Fruit fly (Drosophila melanogaster) whole organism, prepupa: Measurements from ENCODE around the gene CG11398.

Experiments used
- CG10669 ChIP-seq: fragments of 200-800 bp; sonication (Bioruptor generic); optimal IDR thresholded peaks from 3 replicates; lab custom pipeline; 2018; ENCODE audit warnings: missing biosample characterization, mild to moderate bottlenecking, missing genetic modification characterization, moderate library complexity
- CG11762 ChIP-seq: fragments of 200-800 bp; sonication (Bioruptor generic); optimal IDR thresholded peaks from 3 replicates; lab custom pipeline; 2016; ENCODE audit warnings: missing biosample characterization, missing genetic modification characterization; ENCODE audit not compliant: insufficient read depth
- CG11902 ChIP-seq: fragments of 200-800 bp; sonication (Bioruptor generic); optimal IDR thresholded peaks from 3 replicates; lab custom pipeline; 2016; ENCODE audit warnings: missing biosample characterization, missing genetic modification characterization
- CG15336 ChIP-seq: fragments of 200-800 bp; sonication (Bioruptor generic); IDR thresholded peaks from 2 replicates; pipeline ENCODE4 v1.3.6; 2022; ENCODE audit warnings: missing biosample characterization, missing genetic modification characterization
- CG16779 ChIP-seq: fragments of 200-800 bp; sonication (Bioruptor generic); optimal IDR thresholded peaks from 3 replicates; lab custom pipeline; 2017; ENCODE audit warnings: missing biosample characterization, mild to moderate bottlenecking, missing genetic modification characterization
- CG3032 ChIP-seq: fragments of 200-800 bp; optimal IDR thresholded peaks from 2 replicates; lab custom pipeline; 2019; ENCODE audit warnings: missing biosample characterization, mild to moderate bottlenecking, missing genetic modification characterization, moderate library complexity
- CG31627 ChIP-seq: fragments of 200-800 bp; sonication (Bioruptor generic); optimal IDR thresholded peaks from 3 replicates; lab custom pipeline; 2016; ENCODE audit warnings: missing biosample characterization, missing genetic modification characterization
- CG32006 ChIP-seq: fragments of 200-800 bp; sonication (Bioruptor generic); optimal IDR thresholded peaks from 3 replicates; lab custom pipeline; 2017; ENCODE audit warnings: missing biosample characterization, mild to moderate bottlenecking, missing genetic modification characterization
- CG3919 ChIP-seq: fragments of 200-800 bp; sonication (Bioruptor generic); optimal IDR thresholded peaks from 3 replicates; lab custom pipeline; 2016; ENCODE audit warnings: missing biosample characterization, missing genetic modification characterization
- CG4318 ChIP-seq: fragments of 200-800 bp; sonication (Bioruptor generic); optimal IDR thresholded peaks from 3 replicates; lab custom pipeline; 2017; ENCODE audit warnings: missing biosample characterization, mild to moderate bottlenecking, missing genetic modification characterization
- CG6276 ChIP-seq: fragments of 200-800 bp; sonication (Bioruptor generic); optimal IDR thresholded peaks from 2 replicates; lab custom pipeline; 2017; ENCODE audit warnings: missing biosample characterization, mild to moderate bottlenecking, missing genetic modification characterization
- CG6792 ChIP-seq: fragments of 200-800 bp; sonication (Bioruptor generic); optimal IDR thresholded peaks from 3 replicates; lab custom pipeline; 2016; ENCODE audit warnings: missing biosample characterization, missing genetic modification characterization
- CG6808 ChIP-seq: fragments of 200-800 bp; sonication (Bioruptor generic); optimal IDR thresholded peaks from 3 replicates; lab custom pipeline; 2017; ENCODE audit warnings: missing biosample characterization, missing genetic modification characterization, mild to moderate bottlenecking, moderate library complexity, missing genetic modification reagents
- CG6854 ChIP-seq: fragments of 200-800 bp; sonication (Bioruptor generic); optimal IDR thresholded peaks from 2 replicates; lab custom pipeline; 2017; ENCODE audit warnings: missing biosample characterization, mild to moderate bottlenecking, missing genetic modification characterization
- CG7368 ChIP-seq: fragments of 200-800 bp; sonication (Bioruptor generic); optimal IDR thresholded peaks from 3 replicates; lab custom pipeline; 2016; ENCODE audit warnings: missing biosample characterization, missing genetic modification characterization
- CG8119 ChIP-seq: fragments of 200-800 bp; sonication (Bioruptor generic); IDR thresholded peaks from 3 replicates; pipeline ENCODE4 v1.3.6; 2022; ENCODE audit warnings: missing biosample characterization, missing genetic modification characterization
- CG8319 ChIP-seq: fragments of 200-800 bp; sonication (Bioruptor generic); optimal IDR thresholded peaks from 3 replicates; lab custom pipeline; 2016; ENCODE audit warnings: missing biosample characterization, missing genetic modification characterization
- CG8632 ChIP-seq: fragments of 200-800 bp; sonication (Bioruptor generic); optimal IDR thresholded peaks from 3 replicates; lab custom pipeline; 2016; ENCODE audit warnings: missing biosample characterization, missing genetic modification characterization
- CG9139 ChIP-seq: fragments of 200-800 bp; sonication (Bioruptor generic); optimal IDR thresholded peaks from 3 replicates; lab custom pipeline; 2017; ENCODE audit warnings: missing biosample characterization, mild to moderate bottlenecking, missing genetic modification characterization
- Eip75B ChIP-seq: fragments of 200-800 bp; sonication (Bioruptor generic); optimal IDR thresholded peaks from 3 replicates; lab custom pipeline; 2016; ENCODE audit warnings: missing biosample characterization, missing genetic modification characterization
- Eip78C ChIP-seq: fragments of 200-800 bp; sonication (Bioruptor generic); peaks from one replicate; lab custom pipeline; 2016; ENCODE audit warnings: missing biosample characterization, missing genetic modification characterization
- Eip93F ChIP-seq: fragments of 200-800 bp; sonication (Bioruptor generic); optimal IDR thresholded peaks from 2 replicates; lab custom pipeline; 2016; ENCODE audit warnings: missing biosample characterization, mild to moderate bottlenecking, missing genetic modification characterization
- Ets96B ChIP-seq: fragments of 200-800 bp; optimal IDR thresholded peaks from 2 replicates; lab custom pipeline; 2019; ENCODE audit warnings: missing biosample characterization, mild to moderate bottlenecking, missing genetic modification characterization, moderate library complexity
- Gug ChIP-seq: fragments of 200-800 bp; sonication (Bioruptor generic); IDR thresholded peaks from 2 replicates; pipeline ENCODE4 v1.3.6; 2022; ENCODE audit warnings: missing biosample characterization, missing genetic modification characterization
- Hr38 ChIP-seq: sonication (Bioruptor generic); optimal IDR thresholded peaks from 2 replicates; lab custom pipeline; 2016; ENCODE audit warnings: missing biosample characterization, missing genetic modification characterization
- Hr39 ChIP-seq: fragments of 200-800 bp; sonication (Bioruptor generic); optimal IDR thresholded peaks from 2 replicates; lab custom pipeline; 2016; ENCODE audit warnings: missing biosample characterization, missing genetic modification characterization
- Hr4 ChIP-seq: fragments of 200-800 bp; sonication (Bioruptor generic); optimal IDR thresholded peaks from 3 replicates; lab custom pipeline; 2016; ENCODE audit warnings: missing biosample characterization, missing genetic modification characterization
- Met ChIP-seq: fragments of 200-800 bp; sonication (Bioruptor generic); optimal IDR thresholded peaks from 3 replicates; lab custom pipeline; 2016; ENCODE audit warnings: missing biosample characterization, missing genetic modification characterization
- OdsH ChIP-seq: fragments of 200-800 bp; sonication (Bioruptor generic); optimal IDR thresholded peaks from 3 replicates; lab custom pipeline; 2016; ENCODE audit warnings: missing biosample characterization, missing genetic modification characterization
- Smox ChIP-seq: fragments of 200-800 bp; sonication (Bioruptor generic); optimal IDR thresholded peaks from 3 replicates; lab custom pipeline; 2016; ENCODE audit warnings: missing biosample characterization, missing genetic modification characterization
- Sox102F ChIP-seq: fragments of 200-800 bp; sonication (Bioruptor generic); optimal IDR thresholded peaks from 2 replicates; lab custom pipeline; 2016; ENCODE audit warnings: missing biosample characterization, mild to moderate bottlenecking, missing genetic modification characterization
- achi ChIP-seq: fragments of 200-800 bp; sonication (Bioruptor generic); optimal IDR thresholded peaks from 3 replicates; lab custom pipeline; 2016; ENCODE audit warnings: missing biosample characterization, missing genetic modification characterization
- esn ChIP-seq: fragments of 200-800 bp; sonication (Bioruptor generic); optimal IDR thresholded peaks from 2 replicates; lab custom pipeline; 2016; ENCODE audit warnings: missing biosample characterization, mild to moderate bottlenecking, missing genetic modification characterization, moderate library complexity
- fd59A ChIP-seq: fragments of 200-800 bp; sonication (Bioruptor generic); optimal IDR thresholded peaks from 2 replicates; lab custom pipeline; 2017; ENCODE audit warnings: missing biosample characterization, mild to moderate bottlenecking, missing genetic modification characterization, missing genetic modification reagents
- fd85E ChIP-seq: fragments of 200-800 bp; sonication (Bioruptor generic); optimal IDR thresholded peaks from 3 replicates; lab custom pipeline; 2016; ENCODE audit warnings: missing biosample characterization, missing genetic modification characterization
- fkh ChIP-seq: fragments of 200-800 bp; sonication (Bioruptor generic); optimal IDR thresholded peaks from 3 replicates; lab custom pipeline; 2017; ENCODE audit warnings: missing biosample characterization, mild to moderate bottlenecking, missing genetic modification characterization, moderate library complexity
- lz ChIP-seq: fragments of 200-800 bp; sonication (Bioruptor generic); optimal IDR thresholded peaks from 3 replicates; lab custom pipeline; 2016; ENCODE audit warnings: missing biosample characterization, missing genetic modification characterization
- net ChIP-seq: fragments of 200-800 bp; sonication (Bioruptor generic); optimal IDR thresholded peaks from 3 replicates; lab custom pipeline; 2016; ENCODE audit warnings: missing biosample characterization, missing genetic modification characterization
- pdm3 ChIP-seq: fragments of 200-800 bp; sonication (Bioruptor generic); optimal IDR thresholded peaks from 3 replicates; lab custom pipeline; 2016; ENCODE audit warnings: missing biosample characterization, missing genetic modification characterization
- salr ChIP-seq, 2 experiments: fragments of 200-800 bp; sonication (Bioruptor generic); optimal IDR thresholded peaks; 3 replicates each; lab custom pipeline; 2016 to 2018; ENCODE audit warnings: missing biosample characterization in 2 of 2, missing genetic modification characterization in 2 of 2, mild to moderate bottlenecking in 1 of 2
- ss ChIP-seq, 2 experiments: fragments of 200-800 bp; sonication (Bioruptor generic); optimal IDR thresholded peaks; 2 replicates in 1 of 2; 3 replicates in 1 of 2; lab custom pipeline; 2017 to 2018; ENCODE audit warnings: mild to moderate bottlenecking in 2 of 2, missing biosample characterization in 2 of 2, missing genetic modification characterization in 2 of 2, moderate library complexity in 1 of 2
- topi ChIP-seq: fragments of 200-800 bp; sonication (Bioruptor generic); optimal IDR thresholded peaks from 3 replicates; lab custom pipeline; 2016; ENCODE audit warnings: missing biosample characterization, missing genetic modification characterization
- vri ChIP-seq: fragments of 200-800 bp; sonication (Bioruptor generic); optimal IDR thresholded peaks from 3 replicates; lab custom pipeline; 2016; ENCODE audit warnings: missing biosample characterization, mild to moderate bottlenecking, missing genetic modification characterization

CG11398 gene

DNA sequence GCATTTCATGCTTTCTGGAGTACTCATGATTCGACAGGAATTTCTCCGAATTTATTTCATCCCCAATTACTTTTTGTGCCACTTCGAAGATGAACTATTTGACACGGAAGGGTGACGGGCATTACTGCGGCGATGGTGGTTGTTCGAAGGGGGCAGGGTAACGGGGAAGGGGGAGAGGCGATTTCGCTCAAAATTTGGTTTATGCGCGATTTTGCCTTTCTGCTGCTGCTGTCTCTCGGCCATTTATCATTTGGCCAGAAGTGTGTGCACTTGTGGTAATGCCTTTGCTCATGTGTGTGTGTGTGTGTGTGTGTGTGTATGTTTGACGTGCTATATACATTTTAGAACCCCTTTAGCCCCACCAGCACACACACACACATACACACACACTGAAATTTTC lies 38.0 kb upstream of the CG11398 start:
- TF ChIP-seq CG9139 (GFP tag; lab: Kevin White, UChicago) (no peak), CG3919 (GFP tag; lab: Kevin White, UChicago) (no peak), CG4318 (GFP tag; lab: Kevin White, UChicago) (no peak)

- TF ChIP-seq ss (GFP tag; optimal IDR thresholded peaks at IDR 0.05; lab: Kevin White, UChicago) (no peak), CG16779 (tag; lab: Kevin White, UChicago) (no peak), net (GFP tag; lab: Kevin White, UChicago) (no peak), CG8319 (GFP tag; lab: Kevin White, UChicago) (no peak), salr (GFP tag; optimal IDR thresholded peaks at IDR 0.05; lab: Kevin White, UChicago) (no peak), Smox (GFP tag; lab: Kevin White, UChicago) (no peak), CG11762 (GFP tag; lab: Kevin White, UChicago) (no peak), lz (no peak), CG15336 (GFP tag; lab: Robert Waterston, UW) (no peak), CG6276 (GFP tag; lab: Kevin White, UChicago) (no peak), CG32006 (GFP tag; lab: Kevin White, UChicago) (no peak), Hr38 (GFP tag; lab: Kevin White, UChicago) (no peak), CG11902 (no peak), achi (GFP tag; lab: Kevin White, UChicago) (no peak), Eip93F (GFP tag; lab: Kevin White, UChicago) (no peak), CG6792 (GFP tag; lab: Kevin White, UChicago) (no peak), Eip78C (no peak), fkh (GFP tag; lab: Kevin White, UChicago) (no peak)
- TF ChIP-seq, all 60 proteins: peak for 0
Observed at dm6 chrX:1250104-1250503, 35.1 kb upstream of the CG11398 start.

DNA sequence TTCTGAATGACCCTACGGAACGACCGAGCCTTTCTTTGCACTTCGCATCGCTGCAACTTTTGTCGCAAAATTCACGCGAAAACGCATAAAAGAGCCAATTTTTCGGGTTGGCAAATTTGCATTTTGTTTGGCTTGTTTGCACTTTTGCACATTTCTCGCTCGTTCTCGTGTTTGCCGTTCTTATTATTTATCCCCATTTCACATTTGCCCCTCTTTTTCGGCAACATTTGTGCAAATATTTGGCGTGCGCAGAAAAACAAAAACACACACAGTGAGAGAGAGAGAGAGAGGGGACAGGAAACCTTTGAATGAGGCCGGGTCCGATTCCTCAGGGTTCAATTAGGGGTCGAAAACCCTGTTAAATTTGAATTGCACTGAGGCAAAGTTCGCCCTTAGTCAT lies 34.7 kb upstream of the CG11398 start:
- TF ChIP-seq Eip93F (GFP tag; lab: Kevin White, UChicago): no peak
- no peak for TF ChIP-seq CG6808 (GFP tag; lab: Kevin White, UChicago)
- TF ChIP-seq Met (GFP tag; lab: Kevin White, UChicago): peak; percentile 17
- no peak for TF ChIP-seq CG3032 (tag; lab: Kevin White, UChicago)
- no peak for TF ChIP-seq CG16779 (tag; lab: Kevin White, UChicago)
- peak; percentile 1 for TF ChIP-seq topi (GFP tag; lab: Kevin White, UChicago)
- TF ChIP-seq vri (GFP tag; lab: Kevin White, UChicago): peak; percentile 15
- no peak for TF ChIP-seq fd85E (GFP tag; lab: Kevin White, UChicago)

DNA sequence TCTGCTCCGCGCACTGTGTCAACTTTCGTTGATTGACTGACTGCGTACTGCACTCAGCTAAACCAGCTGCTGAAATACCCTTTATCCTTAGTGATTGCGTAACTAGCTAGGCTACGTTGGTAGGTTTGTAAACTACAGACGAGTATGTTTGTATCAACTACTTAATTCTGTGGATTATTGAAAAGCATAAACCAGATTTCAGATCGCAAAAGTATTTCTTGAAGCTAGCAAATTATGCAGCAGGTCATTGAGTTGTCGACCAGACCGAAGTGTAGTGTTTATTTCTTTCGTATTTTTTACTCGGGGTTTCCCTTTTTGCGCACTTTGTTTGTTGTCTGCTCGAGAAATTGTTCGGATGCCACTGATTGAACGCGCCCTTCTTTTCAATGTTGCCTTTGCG lies 33.8 kb upstream of the CG11398 start:
- TF ChIP-seq pdm3 (peak; percentile 89), CG6792 (GFP tag; lab: Kevin White, UChicago) (peak; percentile 88), CG4318 (GFP tag; lab: Kevin White, UChicago) (no peak), OdsH (GFP tag; lab: Kevin White, UChicago) (peak; percentile 87), Eip93F (GFP tag; lab: Kevin White, UChicago) (no peak), Ets96B (tag; lab: Kevin White, UChicago) (peak; percentile 84), CG7368 (peak; percentile 90), Hr39 (GFP tag; lab: Kevin White, UChicago) (peak; percentile 90), Eip75B (GFP tag; lab: Kevin White, UChicago) (peak; percentile 88), CG3919 (GFP tag; lab: Kevin White, UChicago) (peak; percentile 85), CG9139 (GFP tag; lab: Kevin White, UChicago) (peak; percentile 72), CG10669 (GFP tag; lab: Kevin White, UChicago) (peak; percentile 88), CG6276 (GFP tag; lab: Kevin White, UChicago) (no peak), Gug (GFP tag; lab: Robert Waterston, UW) (no peak), Hr4 (GFP tag; lab: Kevin White, UChicago) (peak; percentile 50), Sox102F (GFP tag; lab: Kevin White, UChicago) (peak; percentile 91), CG31627 (peak; percentile 88), achi (GFP tag; lab: Kevin White, UChicago) (peak; percentile 83), CG32006 (GFP tag; lab: Kevin White, UChicago) (peak; percentile 60), CG6854 (peak; percentile 65), topi (GFP tag; lab: Kevin White, UChicago) (peak; percentile 89), CG11902 (peak; percentile 88), CG11762 (GFP tag; lab: Kevin White, UChicago) (peak; percentile 68), CG3032 (tag; lab: Kevin White, UChicago) (peak; percentile 86), CG8632 (GFP tag; lab: Kevin White, UChicago) (peak; percentile 81), fd59A (peak; percentile 75), esn (GFP tag; lab: Kevin White, UChicago) (peak; percentile 89), salr (GFP tag; optimal IDR thresholded peaks at IDR 0.05; lab: Kevin White, UChicago) (peak; percentile 53 to 61), vri (GFP tag; lab: Kevin White, UChicago) (peak; percentile 76), ss (GFP tag; optimal IDR thresholded peaks at IDR 0.05; lab: Kevin White, UChicago) (peak; percentile 69 to 84), CG8119 (GFP tag; lab: Robert Waterston, UW) (peak; percentile 58)
